Fruit fly (Drosophila melanogaster): ENCODE results near the gene VhaPPA1-1.

DNA sequence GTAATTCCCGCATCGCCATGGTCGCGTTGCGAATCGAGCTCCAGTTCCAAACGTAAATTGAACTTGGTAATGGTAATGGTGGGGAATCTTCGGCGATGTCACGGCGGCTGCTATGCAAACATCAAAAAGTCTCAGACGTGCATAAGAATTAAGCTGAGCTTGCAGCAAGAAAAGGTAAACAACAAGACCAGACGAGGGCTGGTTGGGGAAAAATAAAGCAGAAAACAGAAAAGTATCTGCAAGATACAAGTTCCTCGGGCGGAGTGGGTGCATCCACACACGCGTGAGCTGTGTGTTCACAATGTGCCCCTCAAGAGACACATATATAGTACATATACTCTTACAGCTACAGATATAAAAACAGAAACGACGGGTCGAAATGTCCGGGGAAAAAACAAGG lies 51.3 kb downstream of the VhaPPA1-1 start:
- TF ChIP-seq CG8478 (optimal IDR thresholded peaks at IDR 0.05) (no peak), CTCF (optimal IDR thresholded peaks at IDR 0.05) (no peak)
